Worm (Caenorhabditis elegans) whole organism, L1 larva: ENCODE results near the gene C01G10.1.
A peak's percentile ranks its signal among the peaks of the same experiment; 100 is the strongest.

ENCODE experiments used
- C16A3.4 ChIP-seq: fragments of 150-350 bp; optimal IDR thresholded peaks from 2 replicates; lab custom pipeline; 2014; ENCODE audit warnings: missing biosample characterization, missing genetic modification characterization
- alr-1 ChIP-seq: fragments of 200-800 bp; sonication (Bioruptor generic); optimal IDR thresholded peaks from 2 replicates; lab custom pipeline; 2018; ENCODE audit warnings: borderline replicate concordance, mild to moderate bottlenecking, missing genetic modification characterization, missing compliant biosample characterization
- ceh-82 ChIP-seq, 3 experiments: fragments of 150-350 bp in 1 of 3; sonication (generic microtip) in 2 of 3; optimal IDR thresholded peaks; 2 replicates each; lab custom pipeline; 2014 to 2017; ENCODE audit warnings: missing biosample characterization in 3 of 3, missing genetic modification characterization in 3 of 3
- ceh-90 ChIP-seq: sonication (generic microtip); optimal IDR thresholded peaks from 2 replicates; lab custom pipeline; 2016; ENCODE audit warnings: missing genetic modification characterization, missing compliant biosample characterization
- ces-1 ChIP-seq: fragments of 150-350 bp; optimal IDR thresholded peaks from 2 replicates; lab custom pipeline; 2014; ENCODE audit warnings: missing biosample characterization, missing genetic modification reagents, missing genetic modification characterization
- dsc-1 ChIP-seq: sonication (generic microtip); optimal IDR thresholded peaks from 2 replicates; lab custom pipeline; 2016; ENCODE audit warnings: mild to moderate bottlenecking, missing genetic modification characterization, missing compliant biosample characterization
- efl-1 ChIP-seq, 4 experiments: fragments of 150-350 bp; optimal IDR thresholded peaks in 3 of 4; peaks in 1 of 4; 1 replicate in 1 of 4; 2 replicates in 3 of 4; lab custom pipeline; 2014; ENCODE audit warnings: missing biosample characterization in 2 of 4, missing genetic modification characterization in 2 of 4, missing genetic modification reagents in 2 of 4
- efl-3 ChIP-seq: fragments of 200-800 bp; sonication (Bioruptor generic); optimal IDR thresholded peaks from 2 replicates; lab custom pipeline; 2018; ENCODE audit warnings: mild to moderate bottlenecking, missing genetic modification characterization, missing compliant biosample characterization
- egl-27 ChIP-seq, 2 experiments: fragments of 150-350 bp in 1 of 2; sonication (generic microtip); optimal IDR thresholded peaks; 3 replicates each; lab custom pipeline; 2017 to 2018; ENCODE audit warnings: missing biosample characterization in 2 of 2, missing genetic modification characterization in 2 of 2, missing genetic modification reagents in 2 of 2
- elt-3 ChIP-seq, 6 experiments: fragments of 150-350 bp in 1 of 6; sonication (generic microtip); optimal IDR thresholded peaks; 2 replicates each; lab custom pipeline; 2017 to 2018; ENCODE audit warnings: missing biosample characterization in 6 of 6, missing genetic modification characterization in 6 of 6, inconsistent platforms in 1 of 6
- ets-5 ChIP-seq: fragments of 200-800 bp; sonication (Bioruptor generic); IDR thresholded peaks from 2 replicates; pipeline ENCODE4 v1.3.6; 2022; ENCODE audit warnings: missing genetic modification characterization, missing compliant biosample characterization
- fkh-4 ChIP-seq: sonication (generic microtip); optimal IDR thresholded peaks from 2 replicates; lab custom pipeline; 2016; ENCODE audit warnings: missing compliant biosample characterization, missing genetic modification characterization, borderline replicate concordance
- fkh-8 ChIP-seq: sonication (generic microtip); optimal IDR thresholded peaks from 2 replicates; lab custom pipeline; 2016; ENCODE audit warnings: mild to moderate bottlenecking, missing genetic modification characterization, missing compliant biosample characterization
- fos-1 ChIP-seq: fragments of 150-350 bp; optimal IDR thresholded peaks from 2 replicates; lab custom pipeline; 2014; ENCODE audit warnings: missing biosample characterization, missing genetic modification characterization
- hlh-17 ChIP-seq: fragments of 200-800 bp; sonication (Bioruptor generic); optimal IDR thresholded peaks from 2 replicates; lab custom pipeline; 2018; ENCODE audit warnings: missing genetic modification characterization, mild to moderate bottlenecking, missing compliant biosample characterization, moderate library complexity, borderline replicate concordance
- hlh-4 ChIP-seq: sonication (generic microtip); optimal IDR thresholded peaks from 2 replicates; lab custom pipeline; 2016; ENCODE audit warnings: mild to moderate bottlenecking, missing genetic modification characterization, missing compliant biosample characterization
- irx-1 ChIP-seq: sonication (generic microtip); optimal IDR thresholded peaks from 2 replicates; lab custom pipeline; 2016; ENCODE audit warnings: missing genetic modification characterization, missing compliant biosample characterization
- isw-1 ChIP-seq: fragments of 200-800 bp; sonication (Bioruptor generic); IDR thresholded peaks from 2 replicates; pipeline ENCODE4 v1.3.6; 2022; ENCODE audit warnings: missing genetic modification characterization, missing compliant biosample characterization
- jun-1 ChIP-seq: fragments of 150-350 bp; optimal IDR thresholded peaks from 2 replicates; lab custom pipeline; 2014; ENCODE audit warnings: missing biosample characterization, missing genetic modification reagents, missing genetic modification characterization
- lin-13 ChIP-seq: fragments of 150-350 bp; optimal IDR thresholded peaks from 2 replicates; lab custom pipeline; 2014; ENCODE audit warnings: missing biosample characterization, missing genetic modification reagents, missing genetic modification characterization
- lin-14 ChIP-seq: fragments of 200-800 bp; sonication (Bioruptor generic); optimal IDR thresholded peaks from 2 replicates; lab custom pipeline; 2018; ENCODE audit warnings: mild to moderate bottlenecking, missing genetic modification characterization, moderate library complexity, missing compliant biosample characterization
- lir-3 ChIP-seq: sonication (generic microtip); optimal IDR thresholded peaks from 2 replicates; lab custom pipeline; 2016; ENCODE audit warnings: mild to moderate bottlenecking, missing genetic modification characterization, moderate library complexity, missing compliant biosample characterization; ENCODE audit not compliant: poor library complexity
- lsy-2 ChIP-seq, 2 experiments: fragments of 150-350 bp; optimal IDR thresholded peaks; 2 replicates each; lab custom pipeline; 2014; ENCODE audit warnings: missing biosample characterization in 2 of 2, missing genetic modification characterization in 2 of 2
- mab-9 ChIP-seq: fragments of 200-800 bp; sonication (Bioruptor generic); IDR thresholded peaks from 2 replicates; pipeline ENCODE4 v1.3.6; 2022; ENCODE audit warnings: missing genetic modification reagents, missing genetic modification characterization, missing compliant biosample characterization
- mdl-1 ChIP-seq, 2 experiments: fragments of 150-350 bp; optimal IDR thresholded peaks; 2 replicates each; lab custom pipeline; 2014 to 2017; ENCODE audit warnings: missing biosample characterization in 2 of 2, missing genetic modification characterization in 2 of 2, inconsistent platforms in 1 of 2
- mep-1 ChIP-seq: fragments of 150-350 bp; optimal IDR thresholded peaks from 2 replicates; lab custom pipeline; 2014; ENCODE audit warnings: missing biosample characterization, missing genetic modification characterization
- nhr-11 ChIP-seq: fragments of 150-350 bp; optimal IDR thresholded peaks from 2 replicates; lab custom pipeline; 2014; ENCODE audit warnings: missing biosample characterization, missing genetic modification characterization
- nhr-12 ChIP-seq: sonication (generic microtip); optimal IDR thresholded peaks from 2 replicates; lab custom pipeline; 2017; ENCODE audit warnings: missing biosample characterization, missing genetic modification characterization
- nhr-19 ChIP-seq: fragments of 200-800 bp; sonication (Bioruptor generic); conservative IDR thresholded peaks from 2 replicates; pipeline ENCODE4 v1.3.6; 2022; ENCODE audit warnings: missing genetic modification characterization, missing compliant biosample characterization
- nhr-28 ChIP-seq: fragments of 150-350 bp; optimal IDR thresholded peaks from 2 replicates; lab custom pipeline; 2014; ENCODE audit warnings: missing biosample characterization, missing genetic modification characterization
- nhr-77 ChIP-seq: fragments of 150-350 bp; optimal IDR thresholded peaks from 2 replicates; lab custom pipeline; 2014; ENCODE audit warnings: missing biosample characterization, missing genetic modification characterization
- nhr-85 ChIP-seq: sonication (generic microtip); peaks from one replicate; lab custom pipeline; 2016; ENCODE audit warnings: missing genetic modification characterization, inconsistent platforms, missing compliant biosample characterization
- nhr-90 ChIP-seq: sonication (generic microtip); optimal IDR thresholded peaks from 2 replicates; lab custom pipeline; 2016; ENCODE audit warnings: mild to moderate bottlenecking, missing genetic modification characterization, missing compliant biosample characterization; ENCODE audit not compliant: poor library complexity
- pag-3 ChIP-seq: sonication (generic microtip); optimal IDR thresholded peaks from 2 replicates; lab custom pipeline; 2017; ENCODE audit warnings: missing genetic modification characterization, mild to moderate bottlenecking, missing compliant biosample characterization, antibody characterized with exemption, borderline replicate concordance; ENCODE audit not compliant: insufficient read depth
- pax-3 ChIP-seq: fragments of 200-800 bp; sonication (Bioruptor generic); optimal IDR thresholded peaks from 2 replicates; lab custom pipeline; 2018; ENCODE audit warnings: mild to moderate bottlenecking, missing genetic modification characterization, moderate library complexity, missing compliant biosample characterization
- rnt-1 ChIP-seq: sonication (generic microtip); optimal IDR thresholded peaks from 2 replicates; lab custom pipeline; 2016; ENCODE audit warnings: mild to moderate bottlenecking, missing genetic modification characterization, moderate library complexity, missing compliant biosample characterization
- skn-1 ChIP-seq: fragments of 150-350 bp; optimal IDR thresholded peaks from 2 replicates; lab custom pipeline; 2014; ENCODE audit warnings: missing biosample characterization, missing genetic modification characterization
- snpc-4 ChIP-seq: fragments of 150-350 bp; optimal IDR thresholded peaks from 2 replicates; lab custom pipeline; 2014; ENCODE audit warnings: missing biosample characterization, missing genetic modification characterization
- snu-23 ChIP-seq: sonication (generic microtip); optimal IDR thresholded peaks from 2 replicates; lab custom pipeline; 2016; ENCODE audit warnings: missing genetic modification characterization, missing compliant biosample characterization
- sptf-1 ChIP-seq: fragments of 150-350 bp; optimal IDR thresholded peaks from 2 replicates; lab custom pipeline; 2014; ENCODE audit warnings: missing biosample characterization, missing genetic modification characterization
- swsn-7 ChIP-seq: sonication (generic microtip); optimal IDR thresholded peaks from 2 replicates; lab custom pipeline; 2016; ENCODE audit warnings: missing genetic modification characterization, missing compliant biosample characterization
- tbx-2 ChIP-seq: sonication (generic microtip); optimal IDR thresholded peaks from 2 replicates; lab custom pipeline; 2016; ENCODE audit warnings: missing genetic modification characterization, missing compliant biosample characterization
- tlp-1 ChIP-seq: fragments of 150-350 bp; optimal IDR thresholded peaks from 2 replicates; lab custom pipeline; 2014; ENCODE audit warnings: missing biosample characterization, missing genetic modification characterization
- unc-30 ChIP-seq: sonication (generic microtip); optimal IDR thresholded peaks from 2 replicates; lab custom pipeline; 2017; ENCODE audit warnings: missing biosample characterization, missing genetic modification characterization
- unc-98 ChIP-seq: fragments of 200-800 bp; sonication (Bioruptor generic); IDR thresholded peaks from 2 replicates; pipeline ENCODE4 v1.3.6; 2022; ENCODE audit warnings: missing genetic modification characterization, missing compliant biosample characterization
- vab-15 ChIP-seq: sonication (generic microtip); optimal IDR thresholded peaks from 2 replicates; lab custom pipeline; 2017; ENCODE audit warnings: missing genotype, mild to moderate bottlenecking, missing genetic modification characterization, missing compliant biosample characterization
- xbp-1 ChIP-seq: sonication (generic microtip); optimal IDR thresholded peaks from 2 replicates; lab custom pipeline; 2016; ENCODE audit warnings: missing genetic modification characterization, missing compliant biosample characterization
- zag-1 ChIP-seq: fragments of 150-350 bp; optimal IDR thresholded peaks from 2 replicates; lab custom pipeline; 2014; ENCODE audit warnings: missing biosample characterization, missing genetic modification characterization
- zip-4 ChIP-seq: fragments of 200-800 bp; sonication (Bioruptor generic); optimal IDR thresholded peaks from 2 replicates; lab custom pipeline; 2018; ENCODE audit warnings: mild to moderate bottlenecking, missing genetic modification characterization, moderate library complexity, missing compliant biosample characterization
- ztf-11 ChIP-seq, 2 experiments: sonication (generic microtip); optimal IDR thresholded peaks; 2 replicates each; lab custom pipeline; 2016 to 2017; ENCODE audit warnings: missing genetic modification characterization in 2 of 2, missing biosample characterization in 1 of 2, missing compliant biosample characterization in 1 of 2

Gene C01G10.1

DNA sequence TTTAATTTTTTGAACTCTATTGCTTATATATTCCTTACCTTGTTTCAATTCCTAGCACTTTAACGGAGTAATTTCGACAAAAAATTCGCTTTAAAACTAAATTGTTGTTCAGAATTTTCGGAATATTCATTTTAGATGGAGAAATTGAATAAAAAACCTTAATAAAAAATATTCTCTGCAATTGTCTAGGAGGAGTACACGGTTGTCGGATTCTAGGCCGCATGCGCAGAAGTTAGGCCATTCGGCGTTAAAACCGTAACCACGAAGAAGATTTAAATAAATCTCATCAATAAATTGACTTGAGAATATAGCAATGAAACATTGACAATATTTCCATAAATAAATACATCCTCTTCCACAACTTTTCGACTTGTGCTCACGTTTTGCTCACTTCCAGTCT lies 17.3 kb upstream of the C01G10.1 start, which contains the start of the genes C01G10.10 and C01G10.9 (continued):
- TF ChIP-seq ces-1 (GFP tag; lab: Kevin White, UChicago) (no peak), zag-1 (no peak), snu-23 (peak; percentile 86), irx-1 (tag; lab: Kevin White, UChicago) (peak; percentile 93), unc-98 (GFP tag; lab: Robert Waterston, UW) (peak; percentile 58; the same call in 1 of the 2 replicates), fkh-4 (tag; lab: Kevin White, UChicago) (peak; percentile 94), mep-1 (tag; lab: Kevin White, UChicago) (peak; percentile 79), snpc-4 (peak; percentile 50), skn-1 (tag; lab: Kevin White, UChicago) (peak; percentile 38), C16A3.4 (tag; lab: Kevin White, UChicago) (peak; percentile 27), swsn-7 (tag; lab: Kevin White, UChicago) (peak; percentile 83), xbp-1 (peak; percentile 77), lsy-2 (tag; optimal IDR thresholded peaks at IDR 0.05; lab: Kevin White, UChicago) (peak; percentile 68 to 70), nhr-11 (tag; lab: Kevin White, UChicago) (no peak), hlh-4 (tag; lab: Kevin White, UChicago) (peak; percentile 80), sptf-1 (tag; lab: Kevin White, UChicago) (no peak), ets-5 (GFP tag; lab: Robert Waterston, UW) (no peak), zip-4 (GFP tag; lab: Kevin White, UChicago) (peak; percentile 20), mdl-1 (tag; optimal IDR thresholded peaks at IDR 0.05; lab: Kevin White, UChicago) (no peak), efl-3 (GFP tag; lab: Kevin White, UChicago) (peak; percentile 54), pax-3 (tag; lab: Kevin White, UChicago) (peak; percentile 96), ceh-82 (tag; optimal IDR thresholded peaks at IDR 0.05; lab: Kevin White, UChicago) (peak; percentile 28 to 32 (median 30)), mab-9 (GFP tag; lab: Robert Waterston, UW) (peak; percentile 78; the same call in 1 of the 2 replicates), lin-13 (GFP tag; lab: Kevin White, UChicago) (no peak), dsc-1 (tag; lab: Kevin White, UChicago) (peak; percentile 90), tbx-2 (peak; percentile 87), jun-1 (tag; lab: Kevin White, UChicago) (peak; percentile 29), efl-1 (optimal IDR thresholded peaks at IDR 0.05; lab: Kevin White, UChicago) (peak; percentile 40 to 68), efl-1 (GFP tag; optimal IDR thresholded peaks at IDR 0.05 in 1 of 2; lab: Kevin White, UChicago) (peak; percentile 52 to 95), rnt-1 (tag; lab: Kevin White, UChicago) (peak; percentile 97), isw-1 (peak; percentile 46; the same call in 1 of the 2 replicates)

DNA sequence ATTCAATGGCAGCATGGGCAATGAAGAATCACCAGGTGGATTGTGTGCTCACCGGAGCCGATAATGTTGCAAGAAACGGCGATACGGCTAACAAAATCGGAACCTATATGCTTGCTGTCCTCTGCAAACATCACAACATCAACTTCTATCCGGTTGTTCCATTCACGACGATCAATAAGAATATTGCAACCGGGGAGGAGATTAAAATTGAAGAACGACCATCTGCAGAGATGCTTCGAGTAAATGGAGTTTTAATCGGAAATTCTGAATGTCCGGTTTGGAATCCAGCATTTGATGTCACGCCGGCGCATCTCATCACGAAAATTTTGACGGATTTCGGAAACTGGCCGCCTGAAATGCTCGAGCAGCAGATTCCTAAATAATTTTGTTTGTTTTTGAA lies 15.9 kb upstream of the C01G10.1 start:
- no peak for TF ChIP-seq unc-30 (tag; lab: Kevin White, UChicago)
- TF ChIP-seq tlp-1 (tag; lab: Kevin White, UChicago): no peak
- TF ChIP-seq nhr-28 (tag; lab: Kevin White, UChicago): no peak
- TF ChIP-seq dsc-1 (tag; lab: Kevin White, UChicago): no peak
- no peak for TF ChIP-seq ceh-82 (tag; optimal IDR thresholded peaks at IDR 0.05; lab: Kevin White, UChicago)
- TF ChIP-seq pax-3 (tag; lab: Kevin White, UChicago): peak; percentile 30
- no peak for TF ChIP-seq egl-27 (tag; optimal IDR thresholded peaks at IDR 0.05; lab: Kevin White, UChicago)
- TF ChIP-seq alr-1 (tag; lab: Kevin White, UChicago): no peak
- no peak for TF ChIP-seq lir-3 (tag; lab: Kevin White, UChicago)
- no peak for TF ChIP-seq fos-1 (tag; lab: Kevin White, UChicago)
- TF ChIP-seq fkh-8 (tag; lab: Kevin White, UChicago): no peak
- TF ChIP-seq lin-14 (GFP tag; lab: Kevin White, UChicago): no peak
- TF ChIP-seq isw-1: no peak
- no peak for TF ChIP-seq pag-3 (tag; lab: Kevin White, UChicago)
- TF ChIP-seq zip-4 (GFP tag; lab: Kevin White, UChicago): no peak
- peak; percentile 16; the same call in 1 of the 2 replicates for TF ChIP-seq nhr-19 (GFP tag; lab: Robert Waterston, UW)
- TF ChIP-seq ets-5 (GFP tag; lab: Robert Waterston, UW): no peak
- no peak for TF ChIP-seq nhr-90 (tag; lab: Kevin White, UChicago)
- TF ChIP-seq skn-1 (tag; lab: Kevin White, UChicago): no peak
- no peak for TF ChIP-seq vab-15 (tag; lab: Kevin White, UChicago)
- TF ChIP-seq nhr-85: no peak
- no peak for TF ChIP-seq nhr-77 (tag; lab: Kevin White, UChicago)
- no peak for TF ChIP-seq elt-3 (tag; optimal IDR thresholded peaks at IDR 0.05; lab: Kevin White, UChicago)
- TF ChIP-seq nhr-12 (tag; lab: Kevin White, UChicago): no peak
- no peak for TF ChIP-seq ztf-11 (tag; optimal IDR thresholded peaks at IDR 0.05; lab: Kevin White, UChicago)
- TF ChIP-seq xbp-1: no peak
- no peak for TF ChIP-seq hlh-17 (GFP tag; lab: Kevin White, UChicago)
- no peak for TF ChIP-seq jun-1 (tag; lab: Kevin White, UChicago)
- TF ChIP-seq ceh-90 (tag; lab: Kevin White, UChicago): no peak
